Fruit fly (Drosophila melanogaster): ENCODE data around the gene CG7920.

CG7920 gene

DNA sequence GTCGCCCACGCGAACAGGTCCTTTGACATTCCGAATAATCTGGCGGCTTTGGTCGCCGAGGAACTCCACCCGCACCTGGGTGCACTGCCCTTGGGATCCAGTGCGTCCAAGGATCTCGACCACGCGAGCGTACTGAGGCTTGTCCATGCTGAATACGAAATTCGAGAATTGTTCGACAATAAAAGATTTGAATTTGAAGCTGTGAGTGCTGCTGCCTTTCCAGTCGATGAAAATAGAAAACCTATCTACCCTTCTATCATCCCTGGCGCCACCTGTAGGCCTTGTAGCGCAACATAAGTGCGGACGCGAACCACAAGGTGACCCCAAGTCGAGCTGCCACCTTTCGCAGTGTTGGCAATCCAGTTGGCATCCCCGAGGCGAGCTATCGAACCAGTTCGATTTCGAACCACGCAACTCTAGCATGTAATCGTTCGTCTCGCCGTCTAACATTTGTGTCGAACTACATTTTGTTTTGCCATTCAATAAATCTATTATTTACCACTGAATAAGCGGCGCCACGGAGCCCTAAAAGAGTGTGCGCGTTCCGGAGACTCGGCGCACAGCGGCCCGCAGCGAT lies 7.5 kb upstream of the CG7920 start, which contains the start of the genes RpS28a and Axn (continued):
- TF ChIP-seq pan (optimal IDR thresholded peaks at IDR 0.05) (no peak), pan (GFP tag; optimal IDR thresholded peaks at IDR 0.05 in 1 of 2, IDR thresholded peaks at IDR 0.05 in 1 of 2) (peak in 1 of 2 experiments; percentile 26), kay (GFP tag; optimal IDR thresholded peaks at IDR 0.05) (no peak), ftz-f1 (GFP tag; optimal IDR thresholded peaks at IDR 0.05) (peak; percentile 98), Nf-YA (GFP tag; IDR thresholded peaks at IDR 0.05) (no peak), fu2 (GFP tag; optimal IDR thresholded peaks at IDR 0.05) (no peak), CG2202 (tag; optimal IDR thresholded peaks at IDR 0.05) (no peak), psq (GFP tag; optimal IDR thresholded peaks at IDR 0.05) (no peak), HLH4C (GFP tag; IDR thresholded peaks at IDR 0.05; ENCODE audit: partially characterized antibody) (peak; percentile 14; the same call in 1 of the 3 replicates), CG2116 (GFP tag; optimal IDR thresholded peaks at IDR 0.05) (peak; percentile 97), ken (GFP tag; IDR thresholded peaks at IDR 0.05) (0 out of 3 replicates have a peak, but pooled peaks have one; percentile 41), onecut (GFP tag; IDR thresholded peaks at IDR 0.05) (peak; percentile 33; the same call in 1 of the 2 replicates), Dref (GFP tag; IDR thresholded peaks at IDR 0.05) (peak; percentile 98), slbo (GFP tag; IDR thresholded peaks at IDR 0.05) (peak; percentile 52), pfk (GFP tag; optimal IDR thresholded peaks at IDR 0.05) (no peak), HLHmδ (GFP tag; optimal IDR thresholded peaks at IDR 0.05) (peak; percentile 64), Hmr (GFP tag; optimal IDR thresholded peaks at IDR 0.05) (peak; percentile 45), H2.0 (GFP tag; IDR thresholded peaks at IDR 0.05) (no peak; the same call in 1 of the 2 replicates), CG7372 (GFP tag; IDR thresholded peaks at IDR 0.05) (no peak), Med (GFP tag) (peak; percentile 90), CG8290 (GFP tag; optimal IDR thresholded peaks at IDR 0.05) (peak; percentile 18), CG8290 (tag; optimal IDR thresholded peaks at IDR 0.05) (no peak), pb (GFP tag; optimal IDR thresholded peaks at IDR 0.05) (no peak), Stat92E (GFP tag; optimal IDR thresholded peaks at IDR 0.05) (no peak), CG4282 (GFP tag; optimal IDR thresholded peaks at IDR 0.05) (no peak), Ets97D (GFP tag; optimal IDR thresholded peaks at IDR 0.05) (peak; percentile 78), CG6791 (GFP tag; IDR thresholded peaks at IDR 0.05; ENCODE audit: partially characterized antibody) (peak; percentile 4; the same call in 1 of the 3 replicates), CG8478 (optimal IDR thresholded peaks at IDR 0.05) (peak; percentile 81), Bgb (GFP tag; IDR thresholded peaks at IDR 0.05; ENCODE audit: partially characterized antibody) (peak; percentile 53), mirr (GFP tag; optimal IDR thresholded peaks at IDR 0.05) (no peak), bcd (GFP tag; optimal IDR thresholded peaks at IDR 0.05) (no peak), CG1792 (GFP tag; optimal IDR thresholded peaks at IDR 0.05) (no peak), pnt (GFP tag; optimal IDR thresholded peaks at IDR 0.05) (peak; percentile 18), CG8944 (GFP tag; optimal IDR thresholded peaks at IDR 0.05) (peak; percentile 50), Dll (GFP tag; IDR thresholded peaks at IDR 0.05; ENCODE audit: partially characterized antibody) (peak; percentile 76; the same call in 3 of the 4 replicates), CG13624 (GFP tag; optimal IDR thresholded peaks at IDR 0.05) (peak; percentile 28), CG10431 (GFP tag; optimal IDR thresholded peaks at IDR 0.05) (peak; percentile 6), CG9609 (GFP tag; optimal IDR thresholded peaks at IDR 0.05) (peak; percentile 49), CG32532 (GFP tag; IDR thresholded peaks at IDR 0.05) (peak; percentile 59), yki (optimal IDR thresholded peaks at IDR 0.05) (no peak), CG2712 (tag; optimal IDR thresholded peaks at IDR 0.05) (peak; percentile 44), mam (GFP tag; optimal IDR thresholded peaks at IDR 0.05) (peak; percentile 24), repo (GFP tag; optimal IDR thresholded peaks at IDR 0.05) (no peak), Mrtf (GFP tag; IDR thresholded peaks at IDR 0.05) (no peak), CG17612 (GFP tag; IDR thresholded peaks at IDR 0.05) (no peak), sens (GFP tag) (peak; percentile 77), Atf3 (GFP tag; optimal IDR thresholded peaks at IDR 0.05) (peak; percentile 18), Sry-δ (GFP tag; optimal IDR thresholded peaks at IDR 0.05) (peak; percentile 76), CG7928 (GFP tag; optimal IDR thresholded peaks at IDR 0.05) (no peak), CG9932 (GFP tag; IDR thresholded peaks at IDR 0.05) (peak; percentile 65), MESR4 (GFP tag; optimal IDR thresholded peaks at IDR 0.05) (peak; percentile 94), dimm (GFP tag; IDR thresholded peaks at IDR 0.05) (no peak)
